Worm (Caenorhabditis elegans) whole organism, L1 larva: Measurements from ENCODE around the gene nfki-1.

Source experiments
- C04F5.9 ChIP-seq: sonication (generic microtip); optimal IDR thresholded peaks from 2 replicates; lab custom pipeline; 2016; ENCODE audit warnings: missing genetic modification characterization, missing compliant biosample characterization
- Y116A8C.19 ChIP-seq: sonication (generic microtip); optimal IDR thresholded peaks from 2 replicates; lab custom pipeline; 2016; ENCODE audit warnings: missing compliant biosample characterization, missing genetic modification characterization, borderline replicate concordance
- alr-1 ChIP-seq: fragments of 200-800 bp; sonication (Bioruptor generic); optimal IDR thresholded peaks from 2 replicates; lab custom pipeline; 2018; ENCODE audit warnings: borderline replicate concordance, mild to moderate bottlenecking, missing genetic modification characterization, missing compliant biosample characterization
- ama-1 ChIP-seq: fragments of 150-350 bp; optimal IDR thresholded peaks from 2 replicates; lab custom pipeline; 2014
- blmp-1 ChIP-seq: fragments of 150-350 bp; optimal IDR thresholded peaks from 2 replicates; lab custom pipeline; 2014; ENCODE audit warnings: missing biosample characterization, missing genetic modification characterization
- ceh-8 ChIP-seq: fragments of 200-800 bp; sonication (Bioruptor generic); optimal IDR thresholded peaks from 2 replicates; lab custom pipeline; 2018; ENCODE audit warnings: mild to moderate bottlenecking, missing genetic modification characterization, moderate library complexity, missing compliant biosample characterization
- ceh-82 ChIP-seq, 3 experiments: fragments of 150-350 bp in 1 of 3; sonication (generic microtip) in 2 of 3; optimal IDR thresholded peaks; 2 replicates each; lab custom pipeline; 2014 to 2017; ENCODE audit warnings: missing biosample characterization in 3 of 3, missing genetic modification characterization in 3 of 3
- ceh-88 ChIP-seq: fragments of 200-800 bp; sonication (Bioruptor generic); IDR thresholded peaks from 2 replicates; pipeline ENCODE4 v1.3.6; 2022; ENCODE audit warnings: missing genetic modification characterization, missing compliant biosample characterization
- ceh-90 ChIP-seq: sonication (generic microtip); optimal IDR thresholded peaks from 2 replicates; lab custom pipeline; 2016; ENCODE audit warnings: missing genetic modification characterization, missing compliant biosample characterization
- ces-1 ChIP-seq: fragments of 150-350 bp; optimal IDR thresholded peaks from 2 replicates; lab custom pipeline; 2014; ENCODE audit warnings: missing biosample characterization, missing genetic modification reagents, missing genetic modification characterization
- dpl-1 ChIP-seq, 3 experiments: fragments of 150-350 bp in 2 of 3; sonication (generic microtip) in 1 of 3; optimal IDR thresholded peaks; 2 replicates each; lab custom pipeline; 2014 to 2017; ENCODE audit warnings: missing biosample characterization in 3 of 3, missing genetic modification characterization in 3 of 3, missing genetic modification reagents in 3 of 3
- dsc-1 ChIP-seq: sonication (generic microtip); optimal IDR thresholded peaks from 2 replicates; lab custom pipeline; 2016; ENCODE audit warnings: mild to moderate bottlenecking, missing genetic modification characterization, missing compliant biosample characterization
- egl-13 ChIP-seq: sonication (generic microtip); optimal IDR thresholded peaks from 2 replicates; lab custom pipeline; 2016; ENCODE audit warnings: missing genotype, missing genetic modification reagents, missing genetic modification characterization, missing compliant biosample characterization
- egl-27 ChIP-seq, 2 experiments: fragments of 150-350 bp in 1 of 2; sonication (generic microtip); optimal IDR thresholded peaks; 3 replicates each; lab custom pipeline; 2017 to 2018; ENCODE audit warnings: missing biosample characterization in 2 of 2, missing genetic modification characterization in 2 of 2, missing genetic modification reagents in 2 of 2
- elt-3 ChIP-seq, 6 experiments: fragments of 150-350 bp in 1 of 6; sonication (generic microtip); optimal IDR thresholded peaks; 2 replicates each; lab custom pipeline; 2017 to 2018; ENCODE audit warnings: missing biosample characterization in 6 of 6, missing genetic modification characterization in 6 of 6, inconsistent platforms in 1 of 6
- hlh-17 ChIP-seq: fragments of 200-800 bp; sonication (Bioruptor generic); optimal IDR thresholded peaks from 2 replicates; lab custom pipeline; 2018; ENCODE audit warnings: missing genetic modification characterization, mild to moderate bottlenecking, missing compliant biosample characterization, moderate library complexity, borderline replicate concordance
- isw-1 ChIP-seq: fragments of 200-800 bp; sonication (Bioruptor generic); IDR thresholded peaks from 2 replicates; pipeline ENCODE4 v1.3.6; 2022; ENCODE audit warnings: missing genetic modification characterization, missing compliant biosample characterization
- lin-15B ChIP-seq: fragments of 150-350 bp; sonication (generic microtip); optimal IDR thresholded peaks from 3 replicates; lab custom pipeline; 2014; ENCODE audit warnings: missing biosample characterization, missing genetic modification characterization
- lin-39 ChIP-seq: fragments of 150-350 bp; optimal IDR thresholded peaks from 2 replicates; lab custom pipeline; 2014; ENCODE audit warnings: missing biosample characterization, missing genetic modification reagents, missing genetic modification characterization
- lir-3 ChIP-seq: sonication (generic microtip); optimal IDR thresholded peaks from 2 replicates; lab custom pipeline; 2016; ENCODE audit warnings: mild to moderate bottlenecking, missing genetic modification characterization, moderate library complexity, missing compliant biosample characterization; ENCODE audit not compliant: poor library complexity
- mab-9 ChIP-seq: fragments of 200-800 bp; sonication (Bioruptor generic); IDR thresholded peaks from 2 replicates; pipeline ENCODE4 v1.3.6; 2022; ENCODE audit warnings: missing genetic modification reagents, missing genetic modification characterization, missing compliant biosample characterization
- mdl-1 ChIP-seq, 2 experiments: fragments of 150-350 bp; optimal IDR thresholded peaks; 2 replicates each; lab custom pipeline; 2014 to 2017; ENCODE audit warnings: missing biosample characterization in 2 of 2, missing genetic modification characterization in 2 of 2, inconsistent platforms in 1 of 2
- mep-1 ChIP-seq: fragments of 150-350 bp; optimal IDR thresholded peaks from 2 replicates; lab custom pipeline; 2014; ENCODE audit warnings: missing biosample characterization, missing genetic modification characterization
- nhr-11 ChIP-seq: fragments of 150-350 bp; optimal IDR thresholded peaks from 2 replicates; lab custom pipeline; 2014; ENCODE audit warnings: missing biosample characterization, missing genetic modification characterization
- nhr-19 ChIP-seq: fragments of 200-800 bp; sonication (Bioruptor generic); conservative IDR thresholded peaks from 2 replicates; pipeline ENCODE4 v1.3.6; 2022; ENCODE audit warnings: missing genetic modification characterization, missing compliant biosample characterization
- nhr-20 ChIP-seq: sonication (generic microtip); optimal IDR thresholded peaks from 2 replicates; lab custom pipeline; 2016; ENCODE audit warnings: mild to moderate bottlenecking, missing genetic modification characterization, missing compliant biosample characterization
- nhr-28 ChIP-seq: fragments of 150-350 bp; optimal IDR thresholded peaks from 2 replicates; lab custom pipeline; 2014; ENCODE audit warnings: missing biosample characterization, missing genetic modification characterization
- nhr-47 ChIP-seq: sonication (generic microtip); optimal IDR thresholded peaks from 2 replicates; lab custom pipeline; 2016; ENCODE audit warnings: mild to moderate bottlenecking, missing genetic modification characterization, moderate library complexity, missing compliant biosample characterization
- nhr-77 ChIP-seq: fragments of 150-350 bp; optimal IDR thresholded peaks from 2 replicates; lab custom pipeline; 2014; ENCODE audit warnings: missing biosample characterization, missing genetic modification characterization
- nhr-85 ChIP-seq: sonication (generic microtip); peaks from one replicate; lab custom pipeline; 2016; ENCODE audit warnings: missing genetic modification characterization, inconsistent platforms, missing compliant biosample characterization
- nhr-90 ChIP-seq: sonication (generic microtip); optimal IDR thresholded peaks from 2 replicates; lab custom pipeline; 2016; ENCODE audit warnings: mild to moderate bottlenecking, missing genetic modification characterization, missing compliant biosample characterization; ENCODE audit not compliant: poor library complexity
- rnt-1 ChIP-seq: sonication (generic microtip); optimal IDR thresholded peaks from 2 replicates; lab custom pipeline; 2016; ENCODE audit warnings: mild to moderate bottlenecking, missing genetic modification characterization, moderate library complexity, missing compliant biosample characterization
- snpc-4 ChIP-seq: fragments of 150-350 bp; optimal IDR thresholded peaks from 2 replicates; lab custom pipeline; 2014; ENCODE audit warnings: missing biosample characterization, missing genetic modification characterization
- snu-23 ChIP-seq: sonication (generic microtip); optimal IDR thresholded peaks from 2 replicates; lab custom pipeline; 2016; ENCODE audit warnings: missing genetic modification characterization, missing compliant biosample characterization
- sox-4 ChIP-seq: sonication (generic microtip); optimal IDR thresholded peaks from 2 replicates; lab custom pipeline; 2016; ENCODE audit warnings: missing genetic modification characterization, missing compliant biosample characterization
- sup-37 ChIP-seq: fragments of 200-800 bp; sonication (Bioruptor generic); optimal IDR thresholded peaks from 2 replicates; lab custom pipeline; 2018; ENCODE audit warnings: mild to moderate bottlenecking, missing genetic modification characterization, missing compliant biosample characterization
- tlp-1 ChIP-seq: fragments of 150-350 bp; optimal IDR thresholded peaks from 2 replicates; lab custom pipeline; 2014; ENCODE audit warnings: missing biosample characterization, missing genetic modification characterization
- unc-30 ChIP-seq: sonication (generic microtip); optimal IDR thresholded peaks from 2 replicates; lab custom pipeline; 2017; ENCODE audit warnings: missing biosample characterization, missing genetic modification characterization
- unc-86 ChIP-seq: sonication (generic microtip); optimal IDR thresholded peaks from 2 replicates; lab custom pipeline; 2016; ENCODE audit warnings: missing genetic modification characterization, missing compliant biosample characterization
- zip-4 ChIP-seq: fragments of 200-800 bp; sonication (Bioruptor generic); optimal IDR thresholded peaks from 2 replicates; lab custom pipeline; 2018; ENCODE audit warnings: mild to moderate bottlenecking, missing genetic modification characterization, moderate library complexity, missing compliant biosample characterization
- ztf-4 ChIP-seq: fragments of 150-350 bp; optimal IDR thresholded peaks from 2 replicates; lab custom pipeline; 2014; ENCODE audit warnings: missing biosample characterization, missing genetic modification characterization

nfki-1 gene

ce11 chrX:15354938-15355337 lies at the start of gene nfki-1:
TSS of gene nfki-1 (plus strand) at chrX:15355238.
- no peak for TF ChIP-seq nhr-19 (GFP tag; lab: Robert Waterston, UW)
- TF ChIP-seq hlh-17: no peak
- no peak for TF ChIP-seq alr-1
- no peak for TF ChIP-seq Y116A8C.19 (tag; lab: Kevin White, UChicago)
- no peak for TF ChIP-seq ztf-4
- TF ChIP-seq nhr-47: no peak
- no peak for TF ChIP-seq mdl-1 (tag; optimal IDR thresholded peaks at IDR 0.05; lab: Kevin White, UChicago)
- TF ChIP-seq egl-27 (tag; optimal IDR thresholded peaks at IDR 0.05; lab: Kevin White, UChicago): no peak
- no peak for TF ChIP-seq unc-30
- TF ChIP-seq zip-4 (GFP tag; lab: Kevin White, UChicago): no peak
- TF ChIP-seq mep-1 (tag; lab: Kevin White, UChicago): no peak
- no peak for TF ChIP-seq tlp-1 (tag; lab: Kevin White, UChicago)
- TF ChIP-seq rnt-1 (tag; lab: Kevin White, UChicago): no peak
- TF ChIP-seq ceh-8 (GFP tag; lab: Kevin White, UChicago): no peak

DNA sequence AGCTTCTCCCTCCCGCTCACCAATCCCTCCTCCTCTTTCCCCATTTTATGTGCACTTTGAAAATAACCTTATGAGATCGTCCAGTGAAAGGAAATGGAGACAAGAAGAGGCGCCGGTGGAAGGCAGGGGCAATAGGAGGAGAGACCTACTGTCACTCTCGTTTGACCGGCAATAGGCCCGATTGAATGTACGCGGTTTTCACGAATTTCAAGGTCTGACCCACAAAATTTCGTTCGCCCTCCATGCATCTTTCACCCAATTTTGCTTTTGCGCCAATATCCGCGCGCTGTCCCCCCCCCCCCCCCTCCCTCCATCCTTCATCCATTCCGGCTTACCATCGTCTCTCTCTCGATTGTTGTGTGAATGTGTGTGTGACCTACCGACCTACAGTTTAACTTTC lies 47.4 kb upstream of the nfki-1 start:
- TF ChIP-seq nhr-90 (tag; lab: Kevin White, UChicago) (no peak), blmp-1 (tag; lab: Kevin White, UChicago) (peak; percentile 84), snu-23 (GFP tag; lab: Kevin White, UChicago) (no peak), elt-3 (tag; optimal IDR thresholded peaks at IDR 0.05; lab: Kevin White, UChicago) (no peak), C04F5.9 (tag; lab: Kevin White, UChicago) (no peak), nhr-11 (tag; lab: Kevin White, UChicago) (no peak), nhr-85 (tag; lab: Kevin White, UChicago) (peak; percentile 29), lin-39 (tag; lab: Kevin White, UChicago) (no peak), ceh-82 (tag; optimal IDR thresholded peaks at IDR 0.05; lab: Kevin White, UChicago) (no peak), nhr-77 (no peak)

DNA sequence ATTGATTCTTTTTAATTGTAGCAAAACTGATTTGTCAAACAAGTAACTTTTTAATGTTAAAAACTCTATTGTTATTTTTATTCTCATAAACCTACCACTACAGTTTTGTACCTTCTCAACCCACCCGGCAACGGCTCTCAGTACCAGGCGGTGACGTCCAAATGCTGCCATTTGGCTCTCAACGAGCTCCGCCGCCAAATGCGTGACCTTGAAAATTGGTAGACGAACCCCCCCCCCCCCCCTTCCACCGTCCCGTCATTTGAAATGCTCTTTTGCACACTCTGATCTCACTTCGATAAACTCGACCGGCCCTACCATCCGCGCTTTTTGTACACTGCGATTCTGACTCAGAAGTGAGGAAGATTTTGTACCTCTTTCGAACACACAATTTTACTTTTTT lies 46.4 kb upstream of the nfki-1 start:
- TF ChIP-seq snpc-4 (tag; lab: Kevin White, UChicago): no peak
- TF ChIP-seq ceh-90 (tag; lab: Kevin White, UChicago): no peak
- TF ChIP-seq alr-1: no peak
- no peak for TF ChIP-seq mab-9 (GFP tag; lab: Robert Waterston, UW)
- TF ChIP-seq sup-37: no peak
- no peak for TF ChIP-seq sox-4 (tag; lab: Kevin White, UChicago)
- TF ChIP-seq elt-3 (tag; optimal IDR thresholded peaks at IDR 0.05; lab: Kevin White, UChicago): no peak
- no peak for TF ChIP-seq nhr-85 (tag; lab: Kevin White, UChicago)
- no peak for TF ChIP-seq ama-1
- TF ChIP-seq nhr-28 (tag; lab: Kevin White, UChicago): no peak
- TF ChIP-seq ces-1: no peak
- no peak for TF ChIP-seq mep-1 (tag; lab: Kevin White, UChicago)
- no peak for TF ChIP-seq dsc-1 (tag; lab: Kevin White, UChicago)
- TF ChIP-seq unc-86 (tag; lab: Kevin White, UChicago): no peak
- TF ChIP-seq isw-1 (GFP tag; lab: Robert Waterston, UW): no peak
- TF ChIP-seq Y116A8C.19 (tag; lab: Kevin White, UChicago): no peak
- no peak for TF ChIP-seq lir-3 (tag; lab: Kevin White, UChicago)
- no peak for TF ChIP-seq lin-15B

- no peak for TF ChIP-seq dpl-1 (GFP tag; optimal IDR thresholded peaks at IDR 0.05; lab: Kevin White, UChicago)
- no peak for TF ChIP-seq dsc-1 (tag; lab: Kevin White, UChicago)
- no peak for TF ChIP-seq egl-13 (tag; lab: Kevin White, UChicago)
- no peak for TF ChIP-seq ceh-88
- TF ChIP-seq nhr-20 (tag; lab: Kevin White, UChicago): no peak
These were observed 45.9 kb upstream of the nfki-1 start, which contains the start of gene nhr-91 for ce11 chrX:15309138-15309537. TSS of gene nhr-91 (plus strand) at chrX:15309369.
